Fruit fly (Drosophila melanogaster) S2 (cell line): ENCODE measurements around the gene CG7714.

Source experiments
- CG8478 ChIP-seq: fragments of >200 bp; optimal IDR thresholded peaks from 2 replicates; lab custom pipeline; 2018
- CTCF ChIP-seq, 2 experiments: fragments of >200 bp; optimal IDR thresholded peaks; 2 replicates each; lab custom pipeline; 2018

DNA sequence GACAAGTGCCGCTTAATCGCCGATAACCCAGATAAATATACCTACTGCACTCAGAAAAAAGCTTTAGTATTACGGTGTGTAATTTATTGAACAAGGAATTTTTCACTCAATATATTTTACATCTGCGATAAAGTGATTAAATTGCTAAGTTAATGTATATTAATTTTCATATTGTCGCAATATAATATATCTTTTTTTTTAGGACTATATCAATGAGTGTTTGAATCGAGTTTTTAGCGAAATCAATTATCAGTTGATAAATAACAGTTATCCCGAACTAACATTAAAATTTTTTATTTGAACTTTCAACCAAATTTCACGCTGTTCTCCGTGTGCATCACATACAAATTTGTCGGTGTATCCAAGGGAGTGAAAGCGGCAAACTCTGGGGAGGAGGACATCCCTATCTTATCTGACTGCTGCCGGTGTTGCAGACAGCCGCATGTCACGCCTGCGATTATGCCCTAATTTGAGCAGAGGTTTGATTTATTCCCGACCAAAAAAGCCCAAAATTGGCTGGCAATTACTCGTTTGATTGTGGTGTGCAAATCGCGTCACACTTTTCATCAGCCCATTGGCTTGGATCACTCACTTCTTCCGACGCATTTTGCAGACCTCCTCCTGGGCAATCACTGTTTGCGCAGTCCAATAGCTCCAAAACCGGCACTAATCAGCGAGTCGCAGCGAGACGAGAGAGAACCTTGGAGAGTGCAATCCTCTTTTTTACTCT, 12.6 kb upstream of the CG7714 start:
- TF ChIP-seq CG8478 (no peak), CTCF (optimal IDR thresholded peaks at IDR 0.05; lab: Kevin White, UChicago) (no peak)
